Fruit fly (Drosophila melanogaster): Measurements from ENCODE around the gene CG42354.

CG42354 gene

DNA sequence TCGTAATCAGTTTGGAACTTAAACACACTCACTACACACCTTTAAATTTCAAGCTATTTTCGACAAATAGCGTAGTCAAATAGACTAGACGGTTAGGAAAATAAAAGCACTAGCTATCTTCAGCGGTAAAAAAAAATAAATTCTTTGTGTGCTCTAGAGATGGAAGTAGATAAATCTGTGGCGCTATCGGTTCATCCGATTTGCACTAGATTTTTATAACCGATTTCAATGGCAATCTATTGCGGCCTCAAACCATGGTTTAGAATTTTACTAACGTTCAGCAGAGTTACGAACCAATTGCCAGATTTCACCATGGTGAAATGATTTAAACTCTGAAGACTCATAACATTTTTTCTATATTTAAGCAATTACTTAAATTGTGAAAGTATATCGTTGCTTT, 8.3 kb downstream of the CG42354 start (continued):
- TF ChIP-seq knrl (GFP tag; IDR thresholded peaks at IDR 0.05; ENCODE audit: partially characterized antibody) (peak; percentile 75), sna (GFP tag; IDR thresholded peaks at IDR 0.05; ENCODE audit: partially characterized antibody) (peak; percentile 55; the same call in 1 of the 2 replicates), Side (GFP tag; optimal IDR thresholded peaks at IDR 0.05) (no peak), CG13775 (GFP tag; optimal IDR thresholded peaks at IDR 0.05) (no peak), CoRest (tag; optimal IDR thresholded peaks at IDR 0.05) (peak; percentile 28), insv (GFP tag; optimal IDR thresholded peaks at IDR 0.05) (peak in 1 of 2 experiments; percentile 50), Mad (GFP tag; optimal IDR thresholded peaks at IDR 0.05) (peak; percentile 5), inv (GFP tag; IDR thresholded peaks at IDR 0.05; ENCODE audit: partially characterized antibody) (peak; percentile 70), CG2120 (GFP tag; optimal IDR thresholded peaks at IDR 0.05) (peak; percentile 50), pum (GFP tag; optimal IDR thresholded peaks at IDR 0.05) (no peak), CTCF (GFP tag; optimal IDR thresholded peaks at IDR 0.05) (peak; percentile 83), CG8290 (GFP tag; optimal IDR thresholded peaks at IDR 0.05) (peak; percentile 21), CG8290 (tag; optimal IDR thresholded peaks at IDR 0.05) (peak; percentile 18 to 74), CG11247 (GFP tag; IDR thresholded peaks at IDR 0.05) (no peak), en (GFP tag; optimal IDR thresholded peaks at IDR 0.05) (no peak), toy (GFP tag; IDR thresholded peaks at IDR 0.05) (no peak), HLH4C (GFP tag; IDR thresholded peaks at IDR 0.05; ENCODE audit: partially characterized antibody) (peak; percentile 57; the same call in 1 of the 3 replicates), tna (GFP tag; IDR thresholded peaks at IDR 0.05; ENCODE audit: partially characterized antibody) (0 out of 2 replicates have a peak, but pooled peaks have one; percentile 26), CG6791 (GFP tag; IDR thresholded peaks at IDR 0.05; ENCODE audit: partially characterized antibody) (peak; percentile 85), sd (tag; optimal IDR thresholded peaks at IDR 0.05) (peak; percentile 79), gem (tag; optimal IDR thresholded peaks at IDR 0.05) (peak; percentile 1), her (GFP tag; optimal IDR thresholded peaks at IDR 0.05) (peak; percentile 0), vnd (GFP tag; IDR thresholded peaks at IDR 0.05; ENCODE audit: partially characterized antibody) (peak; percentile 51; the same call in 2 of the 3 replicates), tio (GFP tag; optimal IDR thresholded peaks at IDR 0.05) (no peak), stwl (tag; optimal IDR thresholded peaks at IDR 0.05) (peak; percentile 66), CG2889 (GFP tag; IDR thresholded peaks at IDR 0.05) (no peak), CG16815 (GFP tag; optimal IDR thresholded peaks at IDR 0.05) (no peak), CG4707 (GFP tag; optimal IDR thresholded peaks at IDR 0.05) (no peak), Dad (GFP tag; optimal IDR thresholded peaks at IDR 0.05) (peak; percentile 6), nmo (GFP tag; optimal IDR thresholded peaks at IDR 0.05) (peak; percentile 18), ci (GFP tag; IDR thresholded peaks at IDR 0.05) (0 out of 3 replicates have a peak, but pooled peaks have one; percentile 26), Antp (GFP tag; optimal IDR thresholded peaks at IDR 0.05) (peak; percentile 0), CG34376 (GFP tag; optimal IDR thresholded peaks at IDR 0.05) (peak; percentile 25), bcd (GFP tag; optimal IDR thresholded peaks at IDR 0.05) (peak; percentile 29), CG7357 (GFP tag; IDR thresholded peaks at IDR 0.05) (no peak), sob (GFP tag; IDR thresholded peaks at IDR 0.05) (peak; percentile 35; the same call in 1 of the 2 replicates), nerfin-2 (GFP tag; IDR thresholded peaks at IDR 0.05; ENCODE audit: partially characterized antibody) (peak; percentile 12; the same call in 1 of the 2 replicates), Dek (tag; optimal IDR thresholded peaks at IDR 0.05) (peak; percentile 16), schlank (tag; optimal IDR thresholded peaks at IDR 0.05) (no peak), CG12391 (tag; optimal IDR thresholded peaks at IDR 0.05) (peak; percentile 28), CG33557 (GFP tag; optimal IDR thresholded peaks at IDR 0.05) (no peak), esg (GFP tag; conservative IDR thresholded peaks at IDR 0.05) (no peak), CG15514 (GFP tag; optimal IDR thresholded peaks at IDR 0.05) (peak; percentile 93), Deaf1 (tag; optimal IDR thresholded peaks at IDR 0.05) (peak; percentile 18), hth (optimal IDR thresholded peaks at IDR 0.05) (no peak), CG12236 (GFP tag; optimal IDR thresholded peaks at IDR 0.05) (no peak), grau (tag; optimal IDR thresholded peaks at IDR 0.05) (peak; percentile 10), crol (GFP tag; IDR thresholded peaks at IDR 0.05) (no peak), run (tag; optimal IDR thresholded peaks at IDR 0.05) (no peak), CG10209 (GFP tag; optimal IDR thresholded peaks at IDR 0.05) (no peak), abd-A (tag; optimal IDR thresholded peaks at IDR 0.05) (peak; percentile 25)
